Fruit fly (Drosophila melanogaster) whole organism, embryonic: ENCODE measurements around the gene Agpat1.

Source experiments
- CG11093 ChIP-seq: fragments of 200-800 bp; sonication (Bioruptor generic); IDR thresholded peaks from 3 replicates; pipeline ENCODE4 v1.3.6; 2022; ENCODE audit warnings: missing biosample characterization, missing genetic modification characterization
- CG11504 ChIP-seq: fragments of 200-800 bp; sonication (Bioruptor generic); optimal IDR thresholded peaks from 3 replicates; lab custom pipeline; 2019; ENCODE audit warnings: missing biosample characterization, mild to moderate bottlenecking, missing genetic modification characterization, moderate library complexity
- CG11560 ChIP-seq: fragments of 200-800 bp; sonication (Bioruptor generic); IDR thresholded peaks from 3 replicates; pipeline ENCODE4 v1.3.6; 2022; ENCODE audit warnings: missing biosample characterization, missing genetic modification characterization
- CG12219 ChIP-seq: fragments of 200-800 bp; sonication (Bioruptor generic); optimal IDR thresholded peaks from 3 replicates; lab custom pipeline; 2018; ENCODE audit warnings: missing biosample characterization, mild to moderate bottlenecking, missing genetic modification characterization
- CG12236 ChIP-seq: fragments of 200-800 bp; sonication (Bioruptor generic); optimal IDR thresholded peaks from 2 replicates; lab custom pipeline; 2016; ENCODE audit warnings: missing biosample characterization, missing genetic modification characterization
- CG12744 ChIP-seq: fragments of 200-800 bp; sonication (Bioruptor generic); optimal IDR thresholded peaks from 2 replicates; lab custom pipeline; 2016; ENCODE audit warnings: missing biosample characterization, missing genetic modification characterization
- CG14050 ChIP-seq: fragments of 200-800 bp; sonication (Bioruptor generic); IDR thresholded peaks from 3 replicates; pipeline ENCODE4 v1.3.6; 2022; ENCODE audit warnings: missing biosample characterization, missing genetic modification characterization
- CG15269 ChIP-seq: fragments of 200-800 bp; sonication (Bioruptor generic); optimal IDR thresholded peaks from 2 replicates; lab custom pipeline; 2018; ENCODE audit warnings: missing biosample characterization, mild to moderate bottlenecking, missing genetic modification characterization, moderate library complexity
- CG17186 ChIP-seq: fragments of 200-800 bp; sonication (Bioruptor generic); optimal IDR thresholded peaks from 3 replicates; lab custom pipeline; 2017; ENCODE audit warnings: missing biosample characterization, missing genetic modification reagents, missing genetic modification characterization
- CG18599 ChIP-seq: fragments of 200-800 bp; sonication (Bioruptor generic); optimal IDR thresholded peaks from 3 replicates; lab custom pipeline; 2017; ENCODE audit warnings: missing biosample characterization, missing genetic modification characterization, mild to moderate bottlenecking, moderate library complexity, missing genetic modification reagents
- CG2120 ChIP-seq: fragments of 200-800 bp; sonication (Bioruptor generic); optimal IDR thresholded peaks from 3 replicates; lab custom pipeline; 2016; ENCODE audit warnings: missing biosample characterization, missing genetic modification characterization
- CG3281 ChIP-seq: fragments of 200-800 bp; sonication (Bioruptor generic); optimal IDR thresholded peaks from 3 replicates; lab custom pipeline; 2017; ENCODE audit warnings: missing biosample characterization, mild to moderate bottlenecking, missing genetic modification characterization
- CG3838 ChIP-seq: fragments of 200-800 bp; sonication (Bioruptor generic); optimal IDR thresholded peaks from 3 replicates; lab custom pipeline; 2016; ENCODE audit warnings: missing biosample characterization, missing genetic modification characterization
- CG4282 ChIP-seq: fragments of 200-800 bp; sonication (Bioruptor generic); optimal IDR thresholded peaks from 2 replicates; lab custom pipeline; 2016; ENCODE audit warnings: missing biosample characterization, missing genetic modification characterization
- CG4730 ChIP-seq: fragments of 200-800 bp; sonication (Bioruptor generic); IDR thresholded peaks from 2 replicates; pipeline ENCODE4 v1.3.6; 2022; ENCODE audit warnings: missing biosample characterization, missing genetic modification characterization
- CG5245 ChIP-seq: fragments of 200-800 bp; sonication (Bioruptor generic); optimal IDR thresholded peaks from 3 replicates; lab custom pipeline; 2016; ENCODE audit warnings: missing biosample characterization, missing genetic modification characterization
- CG7357 ChIP-seq: fragments of 200-800 bp; sonication (Bioruptor generic); IDR thresholded peaks from 3 replicates; pipeline ENCODE4 v1.3.6; 2022; ENCODE audit warnings: missing biosample characterization, missing genetic modification characterization
- CG8290 ChIP-seq, 3 experiments: fragments of 200-800 bp; sonication (Bioruptor generic); optimal IDR thresholded peaks; 2 replicates each; lab custom pipeline; 2016 to 2019; ENCODE audit warnings: missing biosample characterization in 3 of 3, missing genetic modification characterization in 3 of 3, mild to moderate bottlenecking in 2 of 3, moderate library complexity in 1 of 3
- CG8478 ChIP-seq: fragments of >200 bp; optimal IDR thresholded peaks from 2 replicates; lab custom pipeline; 2018
- CG8924 ChIP-seq: fragments of 200-800 bp; optimal IDR thresholded peaks from 3 replicates; lab custom pipeline; 2019; ENCODE audit warnings: missing biosample characterization, mild to moderate bottlenecking, missing genetic modification characterization, moderate library complexity
- Chrac-16 ChIP-seq: fragments of 200-800 bp; sonication (Bioruptor generic); optimal IDR thresholded peaks from 3 replicates; lab custom pipeline; 2016; ENCODE audit warnings: missing biosample characterization, missing genetic modification characterization
- Dp ChIP-seq: fragments of 200-800 bp; sonication (Bioruptor generic); optimal IDR thresholded peaks from 2 replicates; lab custom pipeline; 2018; ENCODE audit warnings: missing biosample characterization, mild to moderate bottlenecking, missing genetic modification characterization, moderate library complexity
- ERR ChIP-seq: fragments of 200-800 bp; sonication (Bioruptor generic); optimal IDR thresholded peaks from 2 replicates; lab custom pipeline; 2016; ENCODE audit warnings: missing biosample characterization, missing genetic modification characterization
- Elba2 ChIP-seq: fragments of 200-800 bp; sonication (Bioruptor generic); optimal IDR thresholded peaks from 3 replicates; lab custom pipeline; 2016; ENCODE audit warnings: missing biosample characterization, missing genetic modification characterization
- Hmx ChIP-seq: fragments of 200-800 bp; sonication (Bioruptor generic); optimal IDR thresholded peaks from 2 replicates; lab custom pipeline; 2016; ENCODE audit warnings: missing biosample characterization, missing genetic modification characterization
- NC2α ChIP-seq: fragments of 200-800 bp; sonication (Bioruptor generic); optimal IDR thresholded peaks from 2 replicates; lab custom pipeline; 2016; ENCODE audit warnings: missing biosample characterization, missing genetic modification characterization
- NFAT ChIP-seq: fragments of 200-800 bp; sonication (Bioruptor generic); IDR thresholded peaks from 2 replicates; pipeline ENCODE4 v1.3.6; 2022; ENCODE audit warnings: missing biosample characterization, missing genetic modification characterization
- Pdp1 ChIP-seq, 2 experiments: fragments of 200-800 bp; sonication (Bioruptor generic); optimal IDR thresholded peaks; 3 replicates each; lab custom pipeline; 2016; ENCODE audit warnings: missing biosample characterization in 2 of 2, missing genetic modification characterization in 2 of 2, mild to moderate bottlenecking in 1 of 2, moderate library complexity in 1 of 2
- Ravus ChIP-seq: fragments of 200-800 bp; sonication (Bioruptor generic); IDR thresholded peaks from 2 replicates; pipeline ENCODE4 v1.3.6; 2022; ENCODE audit warnings: missing biosample characterization, missing genetic modification characterization
- Rx ChIP-seq: fragments of 200-800 bp; sonication (Bioruptor generic); IDR thresholded peaks from 2 replicates; pipeline ENCODE4 v1.3.6; 2022; ENCODE audit warnings: missing biosample characterization, missing genetic modification characterization
- Sox102F ChIP-seq: fragments of 200-800 bp; sonication (Bioruptor generic); optimal IDR thresholded peaks from 2 replicates; lab custom pipeline; 2018; ENCODE audit warnings: missing biosample characterization, mild to moderate bottlenecking, missing genetic modification characterization, moderate library complexity
- Sry-β ChIP-seq: fragments of 200-800 bp; sonication (Bioruptor generic); optimal IDR thresholded peaks from 2 replicates; lab custom pipeline; 2018; ENCODE audit warnings: missing biosample characterization, mild to moderate bottlenecking, missing genetic modification characterization, moderate library complexity
- Usf ChIP-seq: fragments of 200-800 bp; sonication (Bioruptor generic); optimal IDR thresholded peaks from 2 replicates; lab custom pipeline; 2017; ENCODE audit warnings: missing genotype, missing biosample characterization, missing genetic modification characterization
- ac ChIP-seq: fragments of 200-800 bp; sonication (Bioruptor generic); optimal IDR thresholded peaks from 3 replicates; lab custom pipeline; 2017; ENCODE audit warnings: missing biosample characterization, mild to moderate bottlenecking, missing genetic modification characterization
- bab2 ChIP-seq: fragments of 200-800 bp; sonication (Bioruptor generic); optimal IDR thresholded peaks from 2 replicates; lab custom pipeline; 2016; ENCODE audit warnings: missing biosample characterization, missing genetic modification characterization
- bbx ChIP-seq: fragments of 200-800 bp; sonication (Bioruptor generic); IDR thresholded peaks from 2 replicates; pipeline ENCODE4 v1.3.6; 2022; ENCODE audit warnings: missing biosample characterization, missing genetic modification characterization; ENCODE audit not compliant: partially characterized antibody
- br ChIP-seq: fragments of >200 bp; optimal IDR thresholded peaks from 2 replicates; lab custom pipeline; 2017
- btn ChIP-seq: fragments of 200-800 bp; sonication (Bioruptor generic); optimal IDR thresholded peaks from 2 replicates; lab custom pipeline; 2016; ENCODE audit warnings: missing biosample characterization, missing genetic modification characterization
- crol ChIP-seq: fragments of 200-800 bp; sonication (Bioruptor generic); IDR thresholded peaks from 2 replicates; pipeline ENCODE4 v1.3.6; 2022; ENCODE audit warnings: missing biosample characterization, missing genetic modification characterization
- dmrt99B ChIP-seq: fragments of 200-800 bp; sonication (Bioruptor generic); optimal IDR thresholded peaks from 2 replicates; lab custom pipeline; 2018; ENCODE audit warnings: missing biosample characterization, mild to moderate bottlenecking, missing genetic modification characterization, moderate library complexity
- fd96Cb ChIP-seq: fragments of 200-800 bp; sonication (Bioruptor generic); optimal IDR thresholded peaks from 2 replicates; lab custom pipeline; 2018; ENCODE audit warnings: missing biosample characterization, mild to moderate bottlenecking, missing genetic modification characterization, moderate library complexity
- gcm2 ChIP-seq: fragments of 200-800 bp; sonication (Bioruptor generic); optimal IDR thresholded peaks from 2 replicates; lab custom pipeline; 2016; ENCODE audit warnings: missing biosample characterization, missing genetic modification characterization
- inv ChIP-seq: fragments of 200-800 bp; sonication (Bioruptor generic); IDR thresholded peaks from 2 replicates; pipeline ENCODE4 v1.3.6; 2022; ENCODE audit warnings: missing biosample characterization, missing genetic modification characterization; ENCODE audit not compliant: partially characterized antibody
- jing ChIP-seq: fragments of 200-800 bp; sonication (Bioruptor generic); optimal IDR thresholded peaks from 2 replicates; lab custom pipeline; 2018; ENCODE audit warnings: missing biosample characterization, mild to moderate bottlenecking, missing genetic modification characterization
- jumu ChIP-seq: fragments of 200-800 bp; sonication (Bioruptor generic); optimal IDR thresholded peaks from 3 replicates; lab custom pipeline; 2016; ENCODE audit warnings: missing biosample characterization, missing genetic modification characterization
- kni ChIP-seq: fragments of 200-800 bp; sonication (Bioruptor generic); optimal IDR thresholded peaks from 3 replicates; lab custom pipeline; 2017; ENCODE audit warnings: mild to moderate bottlenecking, missing biosample characterization, missing genetic modification reagents, missing genetic modification characterization
- sim ChIP-seq: fragments of 200-800 bp; sonication (Bioruptor generic); IDR thresholded peaks from 2 replicates; pipeline ENCODE4 v1.3.6; 2022; ENCODE audit warnings: missing biosample characterization, missing genetic modification characterization
- slbo ChIP-seq: fragments of 200-800 bp; sonication (Bioruptor generic); IDR thresholded peaks from 2 replicates; pipeline ENCODE4 v1.3.6; 2022; ENCODE audit warnings: missing biosample characterization, missing genetic modification characterization
- unc-4 ChIP-seq: fragments of 200-800 bp; sonication (Bioruptor generic); IDR thresholded peaks from 2 replicates; pipeline ENCODE4 v1.3.6; 2022; ENCODE audit warnings: missing biosample characterization, missing genetic modification characterization; ENCODE audit not compliant: partially characterized antibody
- wor ChIP-seq: fragments of 200-800 bp; sonication (Bioruptor generic); IDR thresholded peaks from 2 replicates; pipeline ENCODE4 v1.3.6; 2022; ENCODE audit warnings: missing biosample characterization, missing genetic modification characterization

Gene Agpat1

dm6 chrX:12734710-12735462, 30.2 kb upstream of the Agpat1 start (continued):
- TF ChIP-seq CG12744 (GFP tag; lab: Kevin White, UChicago) = no peak
- TF ChIP-seq Rx (GFP tag; lab: Robert Waterston, UW) = peak; percentile 56
- no peak for TF ChIP-seq gcm2 (GFP tag; lab: Kevin White, UChicago)
- peak; percentile 61 for TF ChIP-seq CG8290 (GFP tag; optimal IDR thresholded peaks at IDR 0.05; lab: Kevin White, UChicago)
- peak in 1 of 2 experiments; percentile 39 for TF ChIP-seq CG8290 (tag; optimal IDR thresholded peaks at IDR 0.05; lab: Kevin White, UChicago)
- TF ChIP-seq CG3838 (GFP tag; lab: Kevin White, UChicago) = no peak
- TF ChIP-seq crol (GFP tag; lab: Robert Waterston, UW) = peak; percentile 100
- peak; percentile 92 for TF ChIP-seq Sox102F (GFP tag; lab: Kevin White, UChicago)
- peak; percentile 65; the same call in 1 of the 2 replicates for TF ChIP-seq NFAT (GFP tag; lab: Robert Waterston, UW)
- TF ChIP-seq CG18599 (GFP tag; lab: Kevin White, UChicago) = peak; percentile 94
- peak; percentile 81 for TF ChIP-seq CG14050 (GFP tag; lab: Robert Waterston, UW)
- TF ChIP-seq ERR = no peak
- no peak for TF ChIP-seq btn (GFP tag; lab: Kevin White, UChicago)
- peak; percentile 89 for TF ChIP-seq CG8478 (lab: Kevin White, UChicago)
- peak; percentile 32 for TF ChIP-seq CG5245 (GFP tag; lab: Kevin White, UChicago)
- TF ChIP-seq kni (GFP tag; lab: Kevin White, UChicago) = no peak
- TF ChIP-seq slbo (GFP tag; lab: Robert Waterston, UW) = peak; percentile 93
- TF ChIP-seq inv (GFP tag; lab: Robert Waterston, UW) = no peak; the same call in 1 of the 2 replicates
- peak; percentile 93 for TF ChIP-seq CG11504 (tag; lab: Kevin White, UChicago)
- peak; percentile 80 for TF ChIP-seq CG7357 (GFP tag; lab: Robert Waterston, UW)
- TF ChIP-seq Usf (GFP tag; lab: Kevin White, UChicago) = peak; percentile 82
- no peak for TF ChIP-seq Sry-β (GFP tag; lab: Kevin White, UChicago)
- TF ChIP-seq CG11560 (tag; lab: Robert Waterston, UW) = peak; percentile 73; the same call in 2 of the 3 replicates
- TF ChIP-seq Elba2 (GFP tag; lab: Kevin White, UChicago) = no peak
- TF ChIP-seq CG12219 (GFP tag; lab: Kevin White, UChicago) = peak; percentile 61
- no peak for TF ChIP-seq Dp (GFP tag; lab: Kevin White, UChicago)
- peak; percentile 70 for TF ChIP-seq CG2120 (GFP tag; lab: Kevin White, UChicago)
- TF ChIP-seq jumu (GFP tag; lab: Kevin White, UChicago) = no peak
- peak; percentile 1 for TF ChIP-seq Hmx (GFP tag; lab: Kevin White, UChicago)
- peak; percentile 87 for TF ChIP-seq CG4730 (GFP tag; lab: Robert Waterston, UW)
- peak; percentile 68 for TF ChIP-seq jing (GFP tag; lab: Kevin White, UChicago)
- peak; percentile 32 for TF ChIP-seq ac (GFP tag; lab: Kevin White, UChicago)
- TF ChIP-seq CG15269 (tag; lab: Kevin White, UChicago) = peak; percentile 96
- TF ChIP-seq Ravus (GFP tag; lab: Robert Waterston, UW) = peak; percentile 74
- no peak for TF ChIP-seq CG17186 (GFP tag; lab: Kevin White, UChicago)
- TF ChIP-seq wor = peak; percentile 80
- peak; percentile 94 for TF ChIP-seq CG8924 (tag; lab: Kevin White, UChicago)
- peak; percentile 85 for TF ChIP-seq fd96Cb (tag; lab: Kevin White, UChicago)
- no peak for TF ChIP-seq CG12236 (GFP tag; lab: Kevin White, UChicago)
- TF ChIP-seq dmrt99B = peak; percentile 93
- TF ChIP-seq CG3281 (GFP tag; lab: Kevin White, UChicago) = peak; percentile 93
- no peak for TF ChIP-seq NC2α
- no peak for TF ChIP-seq bab2 (GFP tag; lab: Kevin White, UChicago)
- TF ChIP-seq CG4282 (GFP tag; lab: Kevin White, UChicago) = no peak
- no peak for TF ChIP-seq sim (GFP tag; lab: Robert Waterston, UW)
- no peak for TF ChIP-seq br
- TF ChIP-seq unc-4 = no peak
- TF ChIP-seq CG11093 = peak; percentile 87
- peak in 1 of 2 experiments; percentile 3 for TF ChIP-seq Pdp1 (GFP tag; optimal IDR thresholded peaks at IDR 0.05; lab: Kevin White, UChicago)
- peak; percentile 51; the same call in 1 of the 2 replicates for TF ChIP-seq bbx
- TF ChIP-seq Chrac-16 (GFP tag; lab: Kevin White, UChicago) = peak; percentile 86
